2 fruit fly cellular contexts compared by ENCODE assay signal in genomic region chrX:1465707-1466504, dm6.
TF ChIP-seq lines count a peak whose summit lies in the region.

Gene O-fut2 (minus strand): TSS chrX:1465996.
Gene CG14777 (plus strand): TSS chrX:1466134.

TF ChIP-seq in whole organism, embryonic, 481 proteins besides CTCF, POLR2A, EP300 and RAD21 (continued from another document and continues in another):
- TF ChIP-seq emc (GFP tag; optimal IDR thresholded peaks at IDR 0.05; lab: Kevin White, UChicago) (no peak), onecut (GFP tag; IDR thresholded peaks at IDR 0.05; lab: Robert Waterston, UW) (no peak), YL-1 (GFP tag; optimal IDR thresholded peaks at IDR 0.05; lab: Kevin White, UChicago) (no peak), prd (optimal IDR thresholded peaks at IDR 0.05; lab: Kevin White, UChicago) (no peak), prd (GFP tag; IDR thresholded peaks at IDR 0.05; lab: Robert Waterston, UW) (peak; percentile 21; the same call in 1 of the 3 replicates), CG9876 (GFP tag; optimal IDR thresholded peaks at IDR 0.05; lab: Kevin White, UChicago) (no peak), Hmx (GFP tag; optimal IDR thresholded peaks at IDR 0.05; lab: Kevin White, UChicago) (no peak), row (GFP tag; IDR thresholded peaks at IDR 0.05; lab: Robert Waterston, UW) (peak; percentile 42; the same call in 2 of the 3 replicates), CG31365 (tag; optimal IDR thresholded peaks at IDR 0.05; lab: Kevin White, UChicago) (no peak), Atf6 (GFP tag; IDR thresholded peaks at IDR 0.05; lab: Robert Waterston, UW) (no peak), CG8089 (GFP tag; optimal IDR thresholded peaks at IDR 0.05; lab: Kevin White, UChicago) (no peak), unpg (GFP tag; optimal IDR thresholded peaks at IDR 0.05; lab: Kevin White, UChicago) (no peak), Pdp1 (GFP tag; optimal IDR thresholded peaks at IDR 0.05; lab: Kevin White, UChicago) (peak in 1 of 2 experiments; percentile 5), az2 (GFP tag; optimal IDR thresholded peaks at IDR 0.05; lab: Kevin White, UChicago) (peak; percentile 9), lbe (GFP tag; optimal IDR thresholded peaks at IDR 0.05; lab: Kevin White, UChicago) (peak; percentile 24), gce (GFP tag; IDR thresholded peaks at IDR 0.05; lab: Robert Waterston, UW) (no peak), pan (optimal IDR thresholded peaks at IDR 0.05; lab: Kevin White, UChicago) (no peak), pan (GFP tag; optimal IDR thresholded peaks at IDR 0.05 in 1 of 2, IDR thresholded peaks at IDR 0.05 in 1 of 2) (peak in 1 of 2 experiments; percentile 6), al (GFP tag; IDR thresholded peaks at IDR 0.05; lab: Robert Waterston, UW) (no peak), fru (optimal IDR thresholded peaks at IDR 0.05; lab: Kevin White, UChicago) (no peak), Lim3 (GFP tag; IDR thresholded peaks at IDR 0.05; lab: Robert Waterston, UW) (no peak), CG15269 (tag; optimal IDR thresholded peaks at IDR 0.05; lab: Kevin White, UChicago) (no peak), amos (GFP tag; IDR thresholded peaks at IDR 0.05; lab: Robert Waterston, UW; ENCODE audit: partially characterized antibody) (no peak), CG6175 (GFP tag; IDR thresholded peaks at IDR 0.05; lab: Robert Waterston, UW) (no peak), sr (GFP tag; IDR thresholded peaks at IDR 0.05; lab: Robert Waterston, UW) (0 out of 3 replicates have a peak, but pooled peaks have one; percentile 7), CG32767 (GFP tag; IDR thresholded peaks at IDR 0.05; lab: Robert Waterston, UW) (no peak), CG15601 (tag; optimal IDR thresholded peaks at IDR 0.05; lab: Kevin White, UChicago) (no peak), CG34224 (GFP tag; IDR thresholded peaks at IDR 0.05; lab: Robert Waterston, UW; ENCODE audit: partially characterized antibody) (no peak), pzg (GFP tag; optimal IDR thresholded peaks at IDR 0.05; lab: Kevin White, UChicago) (peak; percentile 12), CG9932 (GFP tag; IDR thresholded peaks at IDR 0.05; lab: Robert Waterston, UW) (no peak), sens (GFP tag; lab: Kevin White, UChicago) (peak; percentile 63), CG1233 (GFP tag; optimal IDR thresholded peaks at IDR 0.05; lab: Kevin White, UChicago) (no peak), gt (GFP tag; IDR thresholded peaks at IDR 0.05; lab: Robert Waterston, UW) (no peak), CG18764 (GFP tag; optimal IDR thresholded peaks at IDR 0.05; lab: Kevin White, UChicago) (no peak), Blimp-1 (GFP tag; optimal IDR thresholded peaks at IDR 0.05; lab: Kevin White, UChicago) (no peak), MESR4 (GFP tag; optimal IDR thresholded peaks at IDR 0.05; lab: Kevin White, UChicago) (peak; percentile 60), CG4730 (GFP tag; IDR thresholded peaks at IDR 0.05; lab: Robert Waterston, UW) (no peak), Ets97D (GFP tag; optimal IDR thresholded peaks at IDR 0.05; lab: Kevin White, UChicago) (no peak), CG6254 (GFP tag; optimal IDR thresholded peaks at IDR 0.05; lab: Kevin White, UChicago) (no peak), CG17361 (GFP tag; IDR thresholded peaks at IDR 0.05; lab: Robert Waterston, UW) (0 out of 3 replicates have a peak, but pooled peaks have one; percentile 9), CG14441 (GFP tag; IDR thresholded peaks at IDR 0.05; lab: Robert Waterston, UW) (0 out of 2 replicates have a peak, but pooled peaks have one; percentile 32), fd3F (GFP tag; optimal IDR thresholded peaks at IDR 0.05; lab: Kevin White, UChicago) (no peak), peb (GFP tag; IDR thresholded peaks at IDR 0.05; lab: Robert Waterston, UW) (no peak), CG6683 (GFP tag; optimal IDR thresholded peaks at IDR 0.05; lab: Kevin White, UChicago) (no peak), CG17568 (GFP tag; optimal IDR thresholded peaks at IDR 0.05; lab: Kevin White, UChicago) (no peak), CG14667 (GFP tag; IDR thresholded peaks at IDR 0.05; lab: Robert Waterston, UW) (no peak), CG30403 (GFP tag; optimal IDR thresholded peaks at IDR 0.05; lab: Kevin White, UChicago) (peak; percentile 9), CG5180 (GFP tag; optimal IDR thresholded peaks at IDR 0.05; lab: Kevin White, UChicago) (no peak), pfk (GFP tag; optimal IDR thresholded peaks at IDR 0.05; lab: Kevin White, UChicago) (no peak), Med (GFP tag; lab: Kevin White, UChicago) (peak; percentile 64), CG3726 (GFP tag; IDR thresholded peaks at IDR 0.05; lab: Robert Waterston, UW) (no peak), CHES-1-like (GFP tag; optimal IDR thresholded peaks at IDR 0.05; lab: Kevin White, UChicago) (peak; percentile 17), dati (GFP tag; IDR thresholded peaks at IDR 0.05; lab: Robert Waterston, UW) (no peak), CG2116 (GFP tag; optimal IDR thresholded peaks at IDR 0.05; lab: Kevin White, UChicago) (peak; percentile 15), chn (GFP tag; optimal IDR thresholded peaks at IDR 0.05; lab: Kevin White, UChicago) (no peak), h (optimal IDR thresholded peaks at IDR 0.05; lab: Kevin White, UChicago) (no peak), CG12744 (GFP tag; optimal IDR thresholded peaks at IDR 0.05; lab: Kevin White, UChicago) (no peak), CrebB (tag; optimal IDR thresholded peaks at IDR 0.05; lab: Kevin White, UChicago) (no peak), sd (tag; optimal IDR thresholded peaks at IDR 0.05; lab: Kevin White, UChicago) (no peak), CG1832 (GFP tag; optimal IDR thresholded peaks at IDR 0.05; lab: Kevin White, UChicago) (no peak), Xrp1 (GFP tag; IDR thresholded peaks at IDR 0.05; lab: Robert Waterston, UW) (peak; percentile 37; the same call in 1 of the 2 replicates), toy (GFP tag; IDR thresholded peaks at IDR 0.05; lab: Robert Waterston, UW) (no peak), CG2120 (GFP tag; optimal IDR thresholded peaks at IDR 0.05; lab: Kevin White, UChicago) (peak; percentile 13), CG13287 (GFP tag; IDR thresholded peaks at IDR 0.05; lab: Robert Waterston, UW; ENCODE audit: partially characterized antibody) (no peak), CG12659 (GFP tag; optimal IDR thresholded peaks at IDR 0.05; lab: Kevin White, UChicago) (peak; percentile 8), stwl (tag; optimal IDR thresholded peaks at IDR 0.05; lab: Kevin White, UChicago) (no peak), bowl (GFP tag; IDR thresholded peaks at IDR 0.05; lab: Robert Waterston, UW) (no peak), MBD-R2 (GFP tag; IDR thresholded peaks at IDR 0.05; lab: Robert Waterston, UW) (peak; percentile 63)

TF ChIP-seq in whole organism, prepupa, 60 proteins besides CTCF, POLR2A, EP300 and RAD21 (continued from another document):
- TF ChIP-seq CG11762 (GFP tag; optimal IDR thresholded peaks at IDR 0.05; lab: Kevin White, UChicago; ENCODE audit: insufficient read depth) (peak; percentile 13), dsx (GFP tag; optimal IDR thresholded peaks at IDR 0.05; lab: Kevin White, UChicago; ENCODE audit: poor library complexity, severe bottlenecking) (no peak), Eip93F (GFP tag; optimal IDR thresholded peaks at IDR 0.05; lab: Kevin White, UChicago) (no peak), CG16779 (tag; optimal IDR thresholded peaks at IDR 0.05; lab: Kevin White, UChicago) (no peak), CG3919 (GFP tag; optimal IDR thresholded peaks at IDR 0.05; lab: Kevin White, UChicago) (peak; percentile 53), Hr38 (GFP tag; optimal IDR thresholded peaks at IDR 0.05; lab: Kevin White, UChicago) (no peak), Gug (GFP tag; IDR thresholded peaks at IDR 0.05; lab: Robert Waterston, UW) (peak; percentile 60; the same call in 1 of the 2 replicates), CG32006 (GFP tag; optimal IDR thresholded peaks at IDR 0.05; lab: Kevin White, UChicago) (peak; percentile 80), CG10631 (GFP tag; optimal IDR thresholded peaks at IDR 0.05; lab: Kevin White, UChicago) (no peak), Smox (GFP tag; optimal IDR thresholded peaks at IDR 0.05; lab: Kevin White, UChicago) (peak; percentile 58), eg (GFP tag; IDR thresholded peaks at IDR 0.05; lab: Robert Waterston, UW) (peak; percentile 77), Ets21C (GFP tag; optimal IDR thresholded peaks at IDR 0.05; lab: Kevin White, UChicago) (peak; percentile 49), CG11294 (GFP tag; IDR thresholded peaks at IDR 0.05; lab: Robert Waterston, UW) (peak; percentile 12; the same call in 1 of the 2 replicates), ss (GFP tag; optimal IDR thresholded peaks at IDR 0.05; lab: Kevin White, UChicago) (peak in 1 of 2 experiments; percentile 30), CG8632 (GFP tag; optimal IDR thresholded peaks at IDR 0.05; lab: Kevin White, UChicago) (peak; percentile 32), Blimp-1 (GFP tag; optimal IDR thresholded peaks at IDR 0.05; lab: Kevin White, UChicago) (no peak), CG6276 (GFP tag; optimal IDR thresholded peaks at IDR 0.05; lab: Kevin White, UChicago) (no peak), CG1621 (tag; optimal IDR thresholded peaks at IDR 0.05; lab: Kevin White, UChicago) (no peak), lz (GFP tag; optimal IDR thresholded peaks at IDR 0.05; lab: Kevin White, UChicago) (peak; percentile 51), CG31627 (GFP tag; optimal IDR thresholded peaks at IDR 0.05; lab: Kevin White, UChicago) (peak; percentile 59), acj6 (GFP tag; optimal IDR thresholded peaks at IDR 0.05; lab: Kevin White, UChicago) (peak; percentile 72), CG11902 (GFP tag; optimal IDR thresholded peaks at IDR 0.05; lab: Kevin White, UChicago) (peak; percentile 35), CG34406 (GFP tag; optimal IDR thresholded peaks at IDR 0.05; lab: Kevin White, UChicago) (peak; percentile 54), fd85E (GFP tag; optimal IDR thresholded peaks at IDR 0.05; lab: Kevin White, UChicago) (no peak), spab (GFP tag; optimal IDR thresholded peaks at IDR 0.05; lab: Kevin White, UChicago) (no peak), Lpt (GFP tag; optimal IDR thresholded peaks at IDR 0.05; lab: Kevin White, UChicago) (peak; percentile 31), achi (GFP tag; optimal IDR thresholded peaks at IDR 0.05; lab: Kevin White, UChicago) (peak; percentile 60), topi (GFP tag; optimal IDR thresholded peaks at IDR 0.05; lab: Kevin White, UChicago) (peak; percentile 53), Eip78C (GFP tag; lab: Kevin White, UChicago) (peak; percentile 92), CG6854 (GFP tag; optimal IDR thresholded peaks at IDR 0.05; lab: Kevin White, UChicago) (no peak), net (GFP tag; optimal IDR thresholded peaks at IDR 0.05; lab: Kevin White, UChicago) (no peak), OdsH (GFP tag; optimal IDR thresholded peaks at IDR 0.05; lab: Kevin White, UChicago) (no peak), salr (GFP tag; optimal IDR thresholded peaks at IDR 0.05; lab: Kevin White, UChicago) (no peak), CG3032 (tag; optimal IDR thresholded peaks at IDR 0.05; lab: Kevin White, UChicago) (peak; percentile 32), Hr39 (GFP tag; optimal IDR thresholded peaks at IDR 0.05; lab: Kevin White, UChicago) (peak; percentile 72)
